Worm (Caenorhabditis elegans): ENCODE results near the gene Y77E11A.16.

The Y77E11A.16 gene

DNA sequence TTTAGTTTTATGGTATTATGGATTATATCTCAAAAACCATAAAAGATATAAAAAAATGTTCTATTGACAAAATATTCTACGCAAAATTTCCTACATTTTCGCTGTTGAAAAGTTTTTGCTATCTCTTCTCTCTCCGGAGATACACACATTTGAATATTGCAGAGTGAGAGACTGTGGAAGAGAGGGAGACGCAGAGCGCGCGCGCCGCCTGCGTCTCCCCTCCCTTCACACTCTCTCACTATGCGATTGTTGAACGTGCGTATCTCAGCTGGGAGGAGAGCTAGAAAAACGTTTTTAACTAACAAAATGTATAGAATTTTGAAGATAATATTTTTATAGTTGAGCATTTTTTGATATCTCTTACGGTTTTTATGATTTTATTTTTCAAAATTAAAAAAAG is 16.1 kb upstream of the Y77E11A.16 start:
- peak; percentile 85 for TF ChIP-seq hmg-1.2 (GFP tag; IDR thresholded peaks at IDR 0.05)
- TF ChIP-seq fkh-3 (tag; optimal IDR thresholded peaks at IDR 0.05) = no peak
- TF ChIP-seq egrh-3 (GFP tag; IDR thresholded peaks at IDR 0.05) = peak; percentile 35; the same call in 1 of the 2 replicates

DNA sequence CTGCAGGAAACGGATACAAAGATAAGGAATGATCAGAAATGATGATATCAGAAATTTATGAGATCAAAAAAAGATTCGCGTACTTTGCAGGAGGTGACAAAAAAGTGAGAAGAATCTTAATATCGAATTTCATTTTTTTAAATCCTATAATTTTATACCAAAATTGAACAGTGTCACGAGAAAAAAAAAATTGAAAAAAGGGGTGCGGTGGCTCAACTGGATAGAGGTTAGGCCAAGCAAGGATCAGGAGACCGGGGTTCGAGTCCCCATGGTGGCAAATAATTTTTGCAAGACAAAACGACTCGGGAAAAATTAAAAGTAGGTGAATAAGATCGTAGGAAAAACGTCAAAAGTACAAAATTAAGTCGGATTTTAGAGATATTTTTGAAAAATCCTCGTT is 14.9 kb upstream of the Y77E11A.16 start:
- TF ChIP-seq nfya-1 (tag; optimal IDR thresholded peaks at IDR 0.05; ENCODE audit: borderline replicate concordance, insufficient read depth) = no peak
- no peak for TF ChIP-seq snpc-3.4 (tag; optimal IDR thresholded peaks at IDR 0.05)
- no peak for TF ChIP-seq pha-4 (tag; optimal IDR thresholded peaks at IDR 0.05)
- TF ChIP-seq tbp1 (GFP tag; optimal IDR thresholded peaks at IDR 0.05) = peak; percentile 82
- TF ChIP-seq tlf-1 (GFP tag; optimal IDR thresholded peaks at IDR 0.05) = no peak
- no peak for TF ChIP-seq T07F8.4 (tag; optimal IDR thresholded peaks at IDR 0.05)
- TF ChIP-seq unc-130 (GFP tag; optimal IDR thresholded peaks at IDR 0.05) = no peak
- TF ChIP-seq ceh-79 (tag; optimal IDR thresholded peaks at IDR 0.05) = no peak
- TF ChIP-seq snpc-1.3 (tag; optimal IDR thresholded peaks at IDR 0.05; ENCODE audit: insufficient read depth) = no peak
- TF ChIP-seq dpl-1 (GFP tag; optimal IDR thresholded peaks at IDR 0.05) = no peak
- TF ChIP-seq B0261.1 (tag; optimal IDR thresholded peaks at IDR 0.05) = peak; percentile 58
- TF ChIP-seq F33H1.4 (GFP tag; IDR thresholded peaks at IDR 0.05) = 0 out of 2 replicates have a peak, but pooled peaks have one; percentile 11
- no peak for TF ChIP-seq sptf-2 (GFP tag; optimal IDR thresholded peaks at IDR 0.05)
- no peak for TF ChIP-seq lag-1 (GFP tag; IDR thresholded peaks at IDR 0.05)
- peak; percentile 39 for TF ChIP-seq rpc-1 (optimal IDR thresholded peaks at IDR 0.05)
- TF ChIP-seq rpc-1 (tag; optimal IDR thresholded peaks at IDR 0.05) = peak; percentile 68
- TF ChIP-seq lin-26 (GFP tag; IDR thresholded peaks at IDR 0.05) = 0 out of 2 replicates have a peak, but pooled peaks have one; percentile 45
- no peak for TF ChIP-seq nfyb-1 (GFP tag; IDR thresholded peaks at IDR 0.05)
- TF ChIP-seq lsy-27 (tag; optimal IDR thresholded peaks at IDR 0.05; ENCODE audit: borderline replicate concordance, insufficient read depth) = no peak
- no peak for TF ChIP-seq rcor-1 (GFP tag; IDR thresholded peaks at IDR 0.05)

DNA sequence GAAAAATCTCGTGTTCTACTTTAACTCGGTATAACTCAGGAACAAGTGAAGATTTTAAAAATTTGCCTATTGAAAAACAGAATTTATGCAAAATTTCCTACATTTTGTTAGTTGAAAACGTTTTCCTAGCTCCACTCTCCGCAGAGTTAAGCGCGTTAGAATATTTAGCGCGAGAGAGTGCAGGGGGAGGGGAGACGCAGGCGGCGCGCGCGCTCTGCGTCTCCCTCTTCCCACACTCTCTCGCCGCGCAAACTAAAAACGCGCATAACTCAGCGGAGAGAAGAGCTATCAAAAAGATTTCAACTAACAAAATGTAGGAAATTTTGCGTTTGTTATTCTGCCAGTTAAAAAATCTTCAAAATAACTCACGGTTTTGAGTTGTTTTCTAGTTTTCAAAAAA is 13.1 kb upstream of the Y77E11A.16 start:
- TF ChIP-seq mel-28 (tag; optimal IDR thresholded peaks at IDR 0.05; ENCODE audit: borderline replicate concordance) = no peak
- TF ChIP-seq mcd-1 (GFP tag; IDR thresholded peaks at IDR 0.05) = 0 out of 2 replicates have a peak, but pooled peaks have one; percentile 22
- peak; percentile 91 for TF ChIP-seq hmg-1.2 (GFP tag; IDR thresholded peaks at IDR 0.05)
- TF ChIP-seq zfh-2 (GFP tag; conservative IDR thresholded peaks at IDR 0.05) = peak; percentile 55; the same call in 1 of the 2 replicates

ce11 chrIV:1475009-1475408 is 10.2 kb upstream of the Y77E11A.16 start, which contains the start of gene Y77E11A.12:
Gene Y77E11A.12, minus strand, starts transcription at chrIV:1475109.
- TF ChIP-seq pha-4 (tag; optimal IDR thresholded peaks at IDR 0.05) = no peak
- no peak for TF ChIP-seq snpc-4 (GFP tag; optimal IDR thresholded peaks at IDR 0.05)
- no peak for TF ChIP-seq snpc-4 (tag; optimal IDR thresholded peaks at IDR 0.05)
- TF ChIP-seq mxl-1 (tag; optimal IDR thresholded peaks at IDR 0.05) = no peak
- TF ChIP-seq F22D6.2 (tag; optimal IDR thresholded peaks at IDR 0.05) = no peak
- TF ChIP-seq ztf-22 (GFP tag; optimal IDR thresholded peaks at IDR 0.05) = no peak
- no peak for TF ChIP-seq lir-1 (GFP tag; conservative IDR thresholded peaks at IDR 0.05)
- no peak for TF ChIP-seq zfh-2 (GFP tag; conservative IDR thresholded peaks at IDR 0.05)
- no peak for TF ChIP-seq hsf-1 (GFP tag; IDR thresholded peaks at IDR 0.05)
- TF ChIP-seq somi-1 (GFP tag; optimal IDR thresholded peaks at IDR 0.05) = no peak
- no peak for TF ChIP-seq C17E4.6 (GFP tag; IDR thresholded peaks at IDR 0.05)
- no peak for TF ChIP-seq B0336.3 (GFP tag; IDR thresholded peaks at IDR 0.05)
- no peak for TF ChIP-seq Y56A3A.18 (GFP tag; IDR thresholded peaks at IDR 0.05)
- TF ChIP-seq ccch-3 (GFP tag; optimal IDR thresholded peaks at IDR 0.05) = no peak
- no peak for TF ChIP-seq lin-35 (GFP tag; optimal IDR thresholded peaks at IDR 0.05)
